Fruit fly (Drosophila melanogaster) whole organism, wandering third instar larva: ENCODE measurements around the gene CG32695.
A peak's percentile ranks its signal among the peaks of the same experiment; 100 is the strongest.

Source experiments
- Abd-B ChIP-seq: fragments of >200 bp; optimal IDR thresholded peaks from 2 replicates; lab custom pipeline; 2017; ENCODE audit warnings: missing biosample characterization, missing genetic modification characterization
- CG32264 ChIP-seq: fragments of 200-800 bp; sonication (Bioruptor generic); optimal IDR thresholded peaks from 2 replicates; lab custom pipeline; 2016; ENCODE audit warnings: missing biosample characterization, missing genetic modification characterization
- CG9705 ChIP-seq: fragments of 200-800 bp; sonication (Bioruptor generic); optimal IDR thresholded peaks from 2 replicates; lab custom pipeline; 2018; ENCODE audit warnings: missing biosample characterization, mild to moderate bottlenecking, missing genetic modification characterization
- CrebA ChIP-seq: fragments of 200-800 bp; sonication (Bioruptor generic); optimal IDR thresholded peaks from 2 replicates; lab custom pipeline; 2016; ENCODE audit warnings: missing biosample characterization, mild to moderate bottlenecking, missing genetic modification characterization, borderline replicate concordance
- Dfd ChIP-seq: fragments of >200 bp; optimal IDR thresholded peaks from 2 replicates; lab custom pipeline; 2017; ENCODE audit warnings: missing biosample characterization, missing genetic modification characterization
- Dif ChIP-seq: fragments of 200-275, 200-300 bp; sonication (Bioruptor generic); optimal IDR thresholded peaks from 2 replicates; lab custom pipeline; 2018; ENCODE audit warnings: missing biosample characterization, missing genetic modification characterization; ENCODE audit not compliant: partially characterized antibody
- GATAd ChIP-seq: sonication (Bioruptor generic); optimal IDR thresholded peaks from 2 replicates; lab custom pipeline; 2016; ENCODE audit warnings: missing biosample characterization, missing genetic modification characterization
- HLH106 ChIP-seq: fragments of 200-800 bp; optimal IDR thresholded peaks from 3 replicates; lab custom pipeline; 2019; ENCODE audit warnings: missing biosample characterization, mild to moderate bottlenecking, missing genetic modification characterization, moderate library complexity
- Hnf4 ChIP-seq: fragments of 200-800 bp; sonication (Bioruptor generic); optimal IDR thresholded peaks from 2 replicates; lab custom pipeline; 2016; ENCODE audit warnings: missing biosample characterization, mild to moderate bottlenecking, missing genetic modification characterization
- Hr78 ChIP-seq: fragments of >200 bp; optimal IDR thresholded peaks from 2 replicates; lab custom pipeline; 2017; ENCODE audit warnings: missing biosample characterization, missing genetic modification characterization
- Mio ChIP-seq: sonication (Bioruptor generic); optimal IDR thresholded peaks from 2 replicates; lab custom pipeline; 2016; ENCODE audit warnings: missing biosample characterization, missing genetic modification characterization
- Myc ChIP-seq: fragments of >200 bp; optimal IDR thresholded peaks from 2 replicates; lab custom pipeline; 2017
- OdsH ChIP-seq: fragments of 200-800 bp; sonication (Bioruptor generic); optimal IDR thresholded peaks from 2 replicates; lab custom pipeline; 2016; ENCODE audit warnings: missing biosample characterization, mild to moderate bottlenecking, missing genetic modification characterization
- Rel ChIP-seq, 2 experiments: fragments of 200-800 bp; sonication (Bioruptor generic) in 1 of 2; optimal IDR thresholded peaks; 2 replicates in 1 of 2; 3 replicates in 1 of 2; lab custom pipeline; 2016 to 2019; ENCODE audit warnings: mild to moderate bottlenecking in 2 of 2, missing biosample characterization in 2 of 2, missing genetic modification characterization in 2 of 2, moderate library complexity in 1 of 2
- Sp1 ChIP-seq: fragments of 200-800 bp; sonication (Bioruptor generic); optimal IDR thresholded peaks from 3 replicates; lab custom pipeline; 2019; ENCODE audit warnings: missing biosample characterization, mild to moderate bottlenecking, missing genetic modification characterization, moderate library complexity
- Vsx2 ChIP-seq: fragments of 200-300, 225-300 bp; sonication (Bioruptor generic); optimal IDR thresholded peaks from 2 replicates; lab custom pipeline; 2018; ENCODE audit warnings: missing biosample characterization, missing genetic modification characterization; ENCODE audit not compliant: partially characterized antibody
- br ChIP-seq: fragments of 200-800 bp; sonication (Bioruptor generic); optimal IDR thresholded peaks from 2 replicates; lab custom pipeline; 2016; ENCODE audit warnings: missing biosample characterization, missing genetic modification characterization
- brk ChIP-seq: fragments of 200-800 bp; sonication (Bioruptor generic); optimal IDR thresholded peaks from 2 replicates; lab custom pipeline; 2016; ENCODE audit warnings: missing biosample characterization, mild to moderate bottlenecking, missing genetic modification characterization
- dmrt93B ChIP-seq: fragments of 200-800 bp; sonication (Bioruptor generic); optimal IDR thresholded peaks from 2 replicates; lab custom pipeline; 2018; ENCODE audit warnings: missing biosample characterization, mild to moderate bottlenecking, missing genetic modification characterization
- dsf ChIP-seq: sonication (Bioruptor generic); optimal IDR thresholded peaks from 2 replicates; lab custom pipeline; 2016; ENCODE audit warnings: missing biosample characterization, missing genetic modification characterization, borderline replicate concordance
- ey ChIP-seq: fragments of 200-800 bp; sonication (Bioruptor generic); optimal IDR thresholded peaks from 2 replicates; lab custom pipeline; 2016; ENCODE audit warnings: missing biosample characterization, missing genetic modification characterization
- foxo ChIP-seq, 2 experiments: fragments of 200-800 bp; sonication (Bioruptor generic); optimal IDR thresholded peaks; 2 replicates in 1 of 2; 3 replicates in 1 of 2; lab custom pipeline; 2016 to 2017; ENCODE audit warnings: missing biosample characterization in 2 of 2, missing genetic modification characterization in 2 of 2
- fru ChIP-seq: fragments of 200-800 bp; sonication (Bioruptor generic); optimal IDR thresholded peaks from 3 replicates; lab custom pipeline; 2016; ENCODE audit warnings: missing biosample characterization, mild to moderate bottlenecking, missing genetic modification characterization
- h ChIP-seq: fragments of 200-800 bp; sonication (Bioruptor generic); optimal IDR thresholded peaks from 3 replicates; lab custom pipeline; 2016; ENCODE audit warnings: missing biosample characterization, mild to moderate bottlenecking, missing genetic modification characterization
- jim ChIP-seq: fragments of 175-275, 200-325 bp; sonication (Bioruptor generic); optimal IDR thresholded peaks from 2 replicates; lab custom pipeline; 2016; ENCODE audit warnings: missing biosample characterization, mild to moderate bottlenecking, missing genetic modification characterization
- lola ChIP-seq: fragments of >200 bp; optimal IDR thresholded peaks from 2 replicates; lab custom pipeline; 2017; ENCODE audit warnings: missing biosample characterization, missing genetic modification characterization
- pan ChIP-seq: fragments of >200 bp; optimal IDR thresholded peaks from 2 replicates; lab custom pipeline; 2017
- psq ChIP-seq: fragments of 200-800 bp; sonication (Bioruptor generic); optimal IDR thresholded peaks from 3 replicates; lab custom pipeline; 2017; ENCODE audit warnings: missing biosample characterization, mild to moderate bottlenecking, missing genetic modification characterization, moderate library complexity
- rgr ChIP-seq: fragments of 200-800 bp; sonication (Bioruptor generic); optimal IDR thresholded peaks from 3 replicates; lab custom pipeline; 2016; ENCODE audit warnings: missing biosample characterization, mild to moderate bottlenecking, missing genetic modification characterization
- sage ChIP-seq: fragments of 200-800 bp; sonication (Bioruptor generic); optimal IDR thresholded peaks from 2 replicates; lab custom pipeline; 2016; ENCODE audit warnings: missing biosample characterization, mild to moderate bottlenecking, missing genetic modification characterization
- sv ChIP-seq: fragments of 200-800 bp; sonication (Bioruptor generic); optimal IDR thresholded peaks from 3 replicates; lab custom pipeline; 2016; ENCODE audit warnings: missing biosample characterization, missing genetic modification characterization
- tai ChIP-seq: sonication (Bioruptor generic); optimal IDR thresholded peaks from 2 replicates; lab custom pipeline; 2016; ENCODE audit warnings: missing biosample characterization, missing genetic modification characterization
- woc ChIP-seq: sonication (Bioruptor generic); optimal IDR thresholded peaks from 2 replicates; lab custom pipeline; 2016; ENCODE audit warnings: missing biosample characterization, mild to moderate bottlenecking, missing genetic modification characterization

CG32695 gene

DNA sequence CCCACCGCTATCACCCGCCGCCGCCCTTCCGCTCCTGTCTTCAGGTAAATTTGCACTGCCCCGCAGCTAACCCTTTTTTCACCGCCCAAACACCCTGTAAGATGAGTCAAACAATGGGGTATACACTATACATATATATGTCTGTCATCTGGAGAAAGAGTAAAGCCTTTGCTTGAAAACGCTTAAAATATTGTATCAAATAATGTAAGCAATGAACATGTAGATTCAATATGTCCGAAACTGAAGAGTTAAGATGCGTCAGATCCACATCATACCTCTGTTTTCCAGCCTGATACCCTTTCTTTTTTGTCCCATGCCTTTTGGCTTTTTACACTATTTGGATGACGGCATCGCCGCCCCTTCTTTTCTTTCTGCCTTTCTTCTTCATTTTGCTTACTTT is 19.0 kb upstream of the CG32695 start:
- TF ChIP-seq fru (GFP tag; lab: Kevin White, UChicago) = peak; percentile 62
- TF ChIP-seq CrebA (GFP tag; lab: Kevin White, UChicago) = no peak
- TF ChIP-seq psq (GFP tag; lab: Kevin White, UChicago) = peak; percentile 57
- TF ChIP-seq GATAd = no peak
- TF ChIP-seq CG9705 = no peak
- TF ChIP-seq dmrt93B (GFP tag; lab: Kevin White, UChicago) = peak; percentile 1
- TF ChIP-seq lola (GFP tag; lab: Kevin White, UChicago) = no peak
- TF ChIP-seq br (GFP tag; lab: Kevin White, UChicago) = peak; percentile 41
- peak; percentile 57 for TF ChIP-seq Hnf4 (GFP tag; lab: Kevin White, UChicago)
- TF ChIP-seq pan (lab: Kevin White, UChicago) = no peak
- no peak for TF ChIP-seq sage
- TF ChIP-seq CG32264 (GFP tag; lab: Kevin White, UChicago) = no peak
- TF ChIP-seq h (GFP tag; lab: Kevin White, UChicago) = peak; percentile 74
- peak; percentile 61 for TF ChIP-seq Sp1 (GFP tag; lab: Kevin White, UChicago)
- TF ChIP-seq rgr = peak; percentile 64
- peak; percentile 66 for TF ChIP-seq HLH106 (tag; lab: Kevin White, UChicago)
- no peak for TF ChIP-seq Hr78 (GFP tag; lab: Kevin White, UChicago)
- TF ChIP-seq OdsH = peak; percentile 55
- peak; percentile 62 for TF ChIP-seq ey (GFP tag; lab: Kevin White, UChicago)
- peak; percentile 27 for TF ChIP-seq woc (GFP tag; lab: Kevin White, UChicago)
- peak; percentile 4 for TF ChIP-seq tai (GFP tag; lab: Kevin White, UChicago)
- peak in 1 of 2 experiments; percentile 68 for TF ChIP-seq foxo (GFP tag; optimal IDR thresholded peaks at IDR 0.05; lab: Kevin White, UChicago)

- TF ChIP-seq brk (GFP tag; lab: Kevin White, UChicago) = no peak
- peak; percentile 58 for TF ChIP-seq Myc
- no peak for TF ChIP-seq dsf
- no peak for TF ChIP-seq Vsx2 (GFP tag; lab: Kevin White, UChicago)
- TF ChIP-seq, all 38 proteins: peak for 1
These were observed 15.8 kb upstream of the CG32695 start for dm6 chrX:9889686-9890085.

- TF ChIP-seq ey (GFP tag; lab: Kevin White, UChicago) (no peak), Rel (GFP tag; optimal IDR thresholded peaks at IDR 0.05; lab: Kevin White, UChicago) (no peak), Rel (tag; optimal IDR thresholded peaks at IDR 0.05; lab: Kevin White, UChicago) (peak; percentile 78)
- TF ChIP-seq, all 38 proteins: peak for 1
These were observed 11.5 kb upstream of the CG32695 start for dm6 chrX:9885363-9885762.

dm6 chrX:9884221-9884620 is 10.4 kb upstream of the CG32695 start, which contains the start of gene CG9691:
TSS of gene CG9691 (plus strand) at chrX:9884442.
- TF ChIP-seq Hnf4 (GFP tag; lab: Kevin White, UChicago) = peak; percentile 8
- TF ChIP-seq rgr = peak; percentile 1
- peak; percentile 58 for TF ChIP-seq Vsx2 (GFP tag; lab: Kevin White, UChicago)
- TF ChIP-seq Mio (GFP tag; lab: Kevin White, UChicago) = no peak
- TF ChIP-seq jim (GFP tag; lab: Kevin White, UChicago) = no peak
- TF ChIP-seq Sp1 (GFP tag; lab: Kevin White, UChicago) = peak; percentile 40
- peak; percentile 17 for TF ChIP-seq OdsH
- TF ChIP-seq HLH106 (tag; lab: Kevin White, UChicago) = peak; percentile 1
- TF ChIP-seq Abd-B (GFP tag; lab: Kevin White, UChicago) = no peak
- no peak for TF ChIP-seq Dfd (GFP tag; lab: Kevin White, UChicago)

- TF ChIP-seq HLH106 (tag; lab: Kevin White, UChicago) = no peak
- no peak for TF ChIP-seq CrebA (GFP tag; lab: Kevin White, UChicago)
- TF ChIP-seq jim (GFP tag; lab: Kevin White, UChicago) = no peak
- TF ChIP-seq Dfd (GFP tag; lab: Kevin White, UChicago) = no peak
- no peak for TF ChIP-seq sv (GFP tag; lab: Kevin White, UChicago)
- TF ChIP-seq Dif (GFP tag; lab: Kevin White, UChicago) = no peak
- TF ChIP-seq CG9705 = no peak
These were observed 9.0 kb upstream of the CG32695 start for dm6 chrX:9882900-9883299.
